Worm (Caenorhabditis elegans) whole organism, young adult: ENCODE data around the gene R02D5.3.

Experiments used
- T26A5.8 ChIP-seq: sonication (generic microtip); optimal IDR thresholded peaks from 2 replicates; lab custom pipeline; 2016; ENCODE audit warnings: missing genetic modification characterization, missing compliant biosample characterization
- him-1 ChIP-seq: sonication (generic microtip); optimal IDR thresholded peaks from 2 replicates; lab custom pipeline; 2016; ENCODE audit warnings: missing genotype, missing genetic modification reagents, missing genetic modification characterization, missing compliant biosample characterization
- snpc-4 ChIP-seq, 5 experiments: fragments of 150-350 bp in 1 of 5; sonication (generic microtip) in 4 of 5; optimal IDR thresholded peaks; 2 replicates each; lab custom pipeline; 2014 to 2018; ENCODE audit warnings: missing genetic modification characterization in 5 of 5, missing biosample characterization in 3 of 5, antibody characterized with exemption in 2 of 5, mild to moderate bottlenecking in 2 of 5, missing compliant biosample characterization in 2 of 5, missing genotype in 2 of 5, moderate library complexity in 2 of 5, missing genetic modification reagents in 1 of 5
- zim-3 ChIP-seq: sonication (generic microtip); optimal IDR thresholded peaks from 2 replicates; lab custom pipeline; 2017; ENCODE audit warnings: mild to moderate bottlenecking, missing genetic modification characterization, moderate library complexity, missing compliant biosample characterization

- TF ChIP-seq him-1 (tag; lab: Kevin White, UChicago) (no peak), T26A5.8 (tag; lab: Kevin White, UChicago) (no peak), zim-3 (tag; lab: Kevin White, UChicago) (no peak), snpc-4 (GFP tag; optimal IDR thresholded peaks at IDR 0.05; lab: Kevin White, UChicago) (no peak), snpc-4 (tag; optimal IDR thresholded peaks at IDR 0.05; lab: Kevin White, UChicago) (no peak)
Observed at ce11 chrV:14521000-14521399, 38.0 kb downstream of the R02D5.3 start, which contains the start of gene C53A5.17.
